Fruit fly (Drosophila melanogaster) whole organism, embryonic: ENCODE data around the gene CG8563.

ENCODE experiments used
- CG12219 ChIP-seq: fragments of 200-800 bp; sonication (Bioruptor generic); optimal IDR thresholded peaks from 3 replicates; lab custom pipeline; 2018; ENCODE audit warnings: missing biosample characterization, mild to moderate bottlenecking, missing genetic modification characterization
- CG13424 ChIP-seq: fragments of 200-800 bp; sonication (Bioruptor generic); optimal IDR thresholded peaks from 2 replicates; lab custom pipeline; 2019; ENCODE audit warnings: missing biosample characterization, mild to moderate bottlenecking, missing genetic modification characterization, moderate library complexity
- CG13775 ChIP-seq: fragments of 200-800 bp; sonication (Bioruptor generic); optimal IDR thresholded peaks from 3 replicates; lab custom pipeline; 2017; ENCODE audit warnings: missing biosample characterization, mild to moderate bottlenecking, missing genetic modification characterization
- CG14441 ChIP-seq: fragments of 200-800 bp; sonication (Bioruptor generic); IDR thresholded peaks from 2 replicates; pipeline ENCODE4 v1.3.6; 2022; ENCODE audit warnings: missing biosample characterization, missing genetic modification characterization
- CG14667 ChIP-seq: fragments of 200-800 bp; sonication (Bioruptor generic); IDR thresholded peaks from 2 replicates; pipeline ENCODE4 v1.3.6; 2022; ENCODE audit warnings: missing biosample characterization, missing genetic modification characterization
- CG15269 ChIP-seq: fragments of 200-800 bp; sonication (Bioruptor generic); optimal IDR thresholded peaks from 2 replicates; lab custom pipeline; 2018; ENCODE audit warnings: missing biosample characterization, mild to moderate bottlenecking, missing genetic modification characterization, moderate library complexity
- CG15514 ChIP-seq: fragments of 200-800 bp; sonication (Bioruptor generic); optimal IDR thresholded peaks from 3 replicates; lab custom pipeline; 2017; ENCODE audit warnings: missing biosample characterization, missing genetic modification characterization, mild to moderate bottlenecking, moderate library complexity, missing genetic modification reagents
- CG2199 ChIP-seq: fragments of 200-800 bp; sonication (Bioruptor generic); IDR thresholded peaks from 3 replicates; pipeline ENCODE4 v1.3.6; 2022; ENCODE audit warnings: missing biosample characterization, missing genetic modification characterization
- CG2889 ChIP-seq: fragments of 200-800 bp; sonication (Bioruptor generic); IDR thresholded peaks from 3 replicates; pipeline ENCODE4 v1.3.6; 2022; ENCODE audit warnings: missing biosample characterization, missing genetic modification characterization
- CG32772 ChIP-seq: fragments of 200-800 bp; sonication (Bioruptor generic); IDR thresholded peaks from 2 replicates; pipeline ENCODE4 v1.3.6; 2022; ENCODE audit warnings: missing biosample characterization, missing genetic modification characterization
- CG4854 ChIP-seq: fragments of 200-800 bp; sonication (Bioruptor generic); optimal IDR thresholded peaks from 2 replicates; lab custom pipeline; 2016; ENCODE audit warnings: missing biosample characterization, missing genetic modification characterization, inconsistent platforms
- CG6791 ChIP-seq: fragments of 200-800 bp; sonication (Bioruptor generic); IDR thresholded peaks from 3 replicates; pipeline ENCODE4 v1.3.6; 2022; ENCODE audit warnings: missing biosample characterization, missing genetic modification characterization; ENCODE audit not compliant: partially characterized antibody
- CG8089 ChIP-seq: fragments of 200-800 bp; sonication (Bioruptor generic); optimal IDR thresholded peaks from 3 replicates; lab custom pipeline; 2016; ENCODE audit warnings: missing biosample characterization, missing genetic modification characterization
- CG8388 ChIP-seq: fragments of 200-800 bp; sonication (Bioruptor generic); optimal IDR thresholded peaks from 2 replicates; lab custom pipeline; 2019; ENCODE audit warnings: missing biosample characterization, mild to moderate bottlenecking, missing genetic modification characterization, moderate library complexity
- CG8924 ChIP-seq: fragments of 200-800 bp; optimal IDR thresholded peaks from 3 replicates; lab custom pipeline; 2019; ENCODE audit warnings: missing biosample characterization, mild to moderate bottlenecking, missing genetic modification characterization, moderate library complexity
- CG9437 ChIP-seq: fragments of 200-800 bp; sonication (Bioruptor generic); optimal IDR thresholded peaks from 2 replicates; lab custom pipeline; 2018; ENCODE audit warnings: missing biosample characterization, mild to moderate bottlenecking, missing genetic modification characterization
- CG9876 ChIP-seq: fragments of 200-800 bp; sonication (Bioruptor generic); optimal IDR thresholded peaks from 2 replicates; lab custom pipeline; 2016; ENCODE audit warnings: missing biosample characterization, missing genetic modification characterization
- Chrac-16 ChIP-seq: fragments of 200-800 bp; sonication (Bioruptor generic); optimal IDR thresholded peaks from 3 replicates; lab custom pipeline; 2016; ENCODE audit warnings: missing biosample characterization, missing genetic modification characterization
- D19B ChIP-seq: fragments of 200-800 bp; sonication (Bioruptor generic); optimal IDR thresholded peaks from 2 replicates; lab custom pipeline; 2017; ENCODE audit warnings: missing biosample characterization, mild to moderate bottlenecking, missing genetic modification characterization
- Drgx ChIP-seq: fragments of 200-800 bp; sonication (Bioruptor generic); IDR thresholded peaks from 2 replicates; pipeline ENCODE4 v1.3.6; 2022; ENCODE audit warnings: missing biosample characterization, missing genetic modification characterization
- ERR ChIP-seq: fragments of 200-800 bp; sonication (Bioruptor generic); optimal IDR thresholded peaks from 2 replicates; lab custom pipeline; 2016; ENCODE audit warnings: missing biosample characterization, missing genetic modification characterization
- GATAe ChIP-seq: fragments of 200-800 bp; sonication (Bioruptor generic); conservative IDR thresholded peaks from 2 replicates; pipeline ENCODE4 v1.3.6; 2022; ENCODE audit warnings: missing biosample characterization, missing genetic modification characterization
- Hmx ChIP-seq: fragments of 200-800 bp; sonication (Bioruptor generic); optimal IDR thresholded peaks from 2 replicates; lab custom pipeline; 2016; ENCODE audit warnings: missing biosample characterization, missing genetic modification characterization
- Hr3 ChIP-seq: fragments of 200-800 bp; sonication (Bioruptor generic); optimal IDR thresholded peaks from 3 replicates; lab custom pipeline; 2016; ENCODE audit warnings: missing biosample characterization, missing genetic modification characterization
- Kr ChIP-seq: fragments of 200-800 bp; sonication (Bioruptor generic); optimal IDR thresholded peaks from 2 replicates; lab custom pipeline; 2017; ENCODE audit warnings: missing biosample characterization, mild to moderate bottlenecking, missing genetic modification characterization
- MBD-R2 ChIP-seq: fragments of 200-800 bp; sonication (Bioruptor generic); IDR thresholded peaks from 2 replicates; pipeline ENCODE4 v1.3.6; 2022; ENCODE audit warnings: missing biosample characterization, missing genetic modification characterization
- NFAT ChIP-seq: fragments of 200-800 bp; sonication (Bioruptor generic); IDR thresholded peaks from 2 replicates; pipeline ENCODE4 v1.3.6; 2022; ENCODE audit warnings: missing biosample characterization, missing genetic modification characterization
- Rx ChIP-seq: fragments of 200-800 bp; sonication (Bioruptor generic); IDR thresholded peaks from 2 replicates; pipeline ENCODE4 v1.3.6; 2022; ENCODE audit warnings: missing biosample characterization, missing genetic modification characterization
- Six4 ChIP-seq: fragments of 200-800 bp; sonication (Bioruptor generic); optimal IDR thresholded peaks from 2 replicates; lab custom pipeline; 2016; ENCODE audit warnings: missing biosample characterization, missing genetic modification characterization
- Tbp ChIP-seq: fragments of >200 bp; optimal IDR thresholded peaks from 2 replicates; lab custom pipeline; 2018; ENCODE audit warnings: missing biosample characterization, missing genetic modification characterization
- Vsx1 ChIP-seq: fragments of 200-800 bp; sonication (Bioruptor generic); optimal IDR thresholded peaks from 2 replicates; lab custom pipeline; 2017; ENCODE audit warnings: missing biosample characterization, mild to moderate bottlenecking, missing genetic modification characterization, missing genetic modification reagents
- Xrp1 ChIP-seq: fragments of 200-800 bp; sonication (Bioruptor generic); IDR thresholded peaks from 2 replicates; pipeline ENCODE4 v1.3.6; 2022; ENCODE audit warnings: missing biosample characterization, missing genetic modification characterization
- ash1 ChIP-seq: fragments of 200-800 bp; sonication (Bioruptor generic); optimal IDR thresholded peaks from 2 replicates; lab custom pipeline; 2018; ENCODE audit warnings: missing biosample characterization, mild to moderate bottlenecking, missing genetic modification characterization
- bsh ChIP-seq, 2 experiments: fragments of 200-800 bp; sonication (Bioruptor generic); optimal IDR thresholded peaks; 2 replicates each; lab custom pipeline; 2017 to 2018; ENCODE audit warnings: mild to moderate bottlenecking in 2 of 2, missing biosample characterization in 2 of 2, missing genetic modification characterization in 2 of 2, moderate library complexity in 1 of 2
- chinmo ChIP-seq: fragments of 200-800 bp; sonication (Bioruptor generic); IDR thresholded peaks from 4 replicates; pipeline ENCODE4 v1.3.6; 2022; ENCODE audit warnings: missing biosample characterization, missing genetic modification characterization; ENCODE audit not compliant: partially characterized antibody
- corto ChIP-seq: fragments of 200-800 bp; sonication (Bioruptor generic); optimal IDR thresholded peaks from 2 replicates; lab custom pipeline; 2016; ENCODE audit warnings: missing biosample characterization, mild to moderate bottlenecking, missing genetic modification characterization, moderate library complexity
- da ChIP-seq: fragments of 200-800 bp; sonication (Bioruptor generic); optimal IDR thresholded peaks from 2 replicates; lab custom pipeline; 2016; ENCODE audit warnings: missing biosample characterization, missing genetic modification characterization
- dimm ChIP-seq: fragments of 200-800 bp; sonication (Bioruptor generic); IDR thresholded peaks from 2 replicates; pipeline ENCODE4 v1.3.6; 2022; ENCODE audit warnings: missing biosample characterization, missing genetic modification characterization
- dmrt99B ChIP-seq: fragments of 200-800 bp; sonication (Bioruptor generic); optimal IDR thresholded peaks from 2 replicates; lab custom pipeline; 2018; ENCODE audit warnings: missing biosample characterization, mild to moderate bottlenecking, missing genetic modification characterization, moderate library complexity
- emc ChIP-seq: fragments of 200-800 bp; sonication (Bioruptor generic); optimal IDR thresholded peaks from 2 replicates; lab custom pipeline; 2016; ENCODE audit warnings: missing biosample characterization, missing genetic modification characterization
- gro ChIP-seq: fragments of 200-800 bp; sonication (Bioruptor generic); optimal IDR thresholded peaks from 2 replicates; lab custom pipeline; 2016; ENCODE audit warnings: missing biosample characterization, missing genetic modification characterization
- her ChIP-seq: fragments of 200-800 bp; sonication (Bioruptor generic); optimal IDR thresholded peaks from 2 replicates; lab custom pipeline; 2016; ENCODE audit warnings: missing biosample characterization, missing genetic modification characterization
- maf-S ChIP-seq: fragments of 200-800 bp; sonication (Bioruptor generic); optimal IDR thresholded peaks from 2 replicates; lab custom pipeline; 2016; ENCODE audit warnings: missing biosample characterization, missing genetic modification characterization
- sisA ChIP-seq: fragments of 200-800 bp; sonication (Bioruptor generic); IDR thresholded peaks from 2 replicates; pipeline ENCODE4 v1.3.6; 2022; ENCODE audit warnings: missing biosample characterization, missing genetic modification characterization
- sna ChIP-seq: fragments of 200-800 bp; sonication (Bioruptor generic); IDR thresholded peaks from 2 replicates; pipeline ENCODE4 v1.3.6; 2022; ENCODE audit warnings: missing biosample characterization, missing genetic modification characterization; ENCODE audit not compliant: partially characterized antibody
- tna ChIP-seq: fragments of 200-800 bp; sonication (Bioruptor generic); IDR thresholded peaks from 2 replicates; pipeline ENCODE4 v1.3.6; 2022; ENCODE audit warnings: missing biosample characterization, missing genetic modification characterization; ENCODE audit not compliant: partially characterized antibody
- vnd ChIP-seq: fragments of 200-800 bp; sonication (Bioruptor generic); IDR thresholded peaks from 3 replicates; pipeline ENCODE4 v1.3.6; 2022; ENCODE audit warnings: missing biosample characterization, missing genetic modification characterization; ENCODE audit not compliant: partially characterized antibody
- wek ChIP-seq: fragments of 200-800 bp; sonication (Bioruptor generic); optimal IDR thresholded peaks from 3 replicates; lab custom pipeline; 2018; ENCODE audit warnings: missing biosample characterization, mild to moderate bottlenecking, missing genetic modification characterization, moderate library complexity
- z ChIP-seq: fragments of 200-800 bp; sonication (Bioruptor generic); IDR thresholded peaks from 3 replicates; pipeline ENCODE4 v1.3.6; 2022; ENCODE audit warnings: missing biosample characterization, missing genetic modification characterization
- zfh2 ChIP-seq: fragments of 200-800 bp; sonication (Bioruptor generic); optimal IDR thresholded peaks from 2 replicates; lab custom pipeline; 2016; ENCODE audit warnings: missing biosample characterization, missing genetic modification characterization

CG8563 gene

dm6 chr3L:7381359-7381976, 9.1 kb upstream of the CG8563 start, which contains the start of the genes SMSr and smid (continued):
- TF ChIP-seq sna (GFP tag; lab: Robert Waterston, UW) (peak; percentile 78), corto (GFP tag; lab: Kevin White, UChicago) (peak; percentile 34), CG14667 (GFP tag; lab: Robert Waterston, UW) (no peak), Vsx1 (GFP tag; lab: Kevin White, UChicago) (peak; percentile 26), ash1 (GFP tag; lab: Kevin White, UChicago) (no peak), NFAT (no peak), wek (GFP tag; lab: Kevin White, UChicago) (peak; percentile 22), CG32772 (GFP tag; lab: Robert Waterston, UW) (peak; percentile 55; the same call in 1 of the 2 replicates), CG8924 (tag; lab: Kevin White, UChicago) (peak; percentile 68), CG8089 (GFP tag; lab: Kevin White, UChicago) (peak; percentile 47), z (GFP tag; lab: Robert Waterston, UW) (no peak), CG4854 (peak; percentile 52), dimm (GFP tag; lab: Robert Waterston, UW) (no peak), Chrac-16 (GFP tag; lab: Kevin White, UChicago) (peak; percentile 54), bsh (GFP tag; optimal IDR thresholded peaks at IDR 0.05; lab: Kevin White, UChicago) (peak in 1 of 2 experiments; percentile 47), Xrp1 (GFP tag; lab: Robert Waterston, UW) (peak; percentile 65), da (no peak), CG9437 (peak; percentile 45), chinmo (GFP tag; lab: Robert Waterston, UW) (peak; percentile 85; the same call in 3 of the 4 replicates), Kr (no peak), dmrt99B (tag; lab: Kevin White, UChicago) (peak; percentile 49), Drgx (GFP tag; lab: Robert Waterston, UW) (no peak), zfh2 (GFP tag; lab: Kevin White, UChicago) (peak; percentile 68), her (GFP tag; lab: Kevin White, UChicago) (no peak), CG9876 (GFP tag; lab: Kevin White, UChicago) (peak; percentile 18), emc (no peak), MBD-R2 (GFP tag; lab: Robert Waterston, UW) (peak; percentile 57), tna (GFP tag; lab: Robert Waterston, UW) (peak; percentile 44), sisA (GFP tag; lab: Robert Waterston, UW) (peak; percentile 48; the same call in 1 of the 2 replicates), gro (no peak), CG6791 (GFP tag; lab: Robert Waterston, UW) (peak; percentile 75), CG15514 (GFP tag; lab: Kevin White, UChicago) (peak; percentile 62), Rx (GFP tag; lab: Robert Waterston, UW) (0 out of 2 replicates have a peak, but pooled peaks have one; percentile 10), CG12219 (GFP tag; lab: Kevin White, UChicago) (peak; percentile 16), ERR (GFP tag; lab: Kevin White, UChicago) (no peak), CG2199 (GFP tag; lab: Robert Waterston, UW) (no peak), CG2889 (GFP tag; lab: Robert Waterston, UW) (no peak), maf-S (GFP tag; lab: Kevin White, UChicago) (peak; percentile 44), CG15269 (tag; lab: Kevin White, UChicago) (peak; percentile 59), Tbp (GFP tag; lab: Kevin White, UChicago) (no peak), GATAe (peak; percentile 39; the same call in 1 of the 2 replicates), CG13775 (GFP tag; lab: Kevin White, UChicago) (peak; percentile 78), D19B (GFP tag; lab: Kevin White, UChicago) (peak; percentile 6), Hr3 (GFP tag; lab: Kevin White, UChicago) (peak; percentile 55), Hmx (GFP tag; lab: Kevin White, UChicago) (no peak), CG14441 (GFP tag; lab: Robert Waterston, UW) (peak; percentile 44), Six4 (GFP tag; lab: Kevin White, UChicago) (peak; percentile 35), CG8388 (GFP tag; lab: Kevin White, UChicago) (no peak), CG13424 (tag; lab: Kevin White, UChicago) (peak; percentile 59), vnd (GFP tag; lab: Robert Waterston, UW) (peak; percentile 91)
